Worm (Caenorhabditis elegans): ENCODE results near the gene dgn-1.

- TF ChIP-seq zag-1 (tag; optimal IDR thresholded peaks at IDR 0.05), result no peak
- TF ChIP-seq unc-62 (GFP tag; optimal IDR thresholded peaks at IDR 0.05), result no peak
- TF ChIP-seq nhr-25 (tag; optimal IDR thresholded peaks at IDR 0.05), result no peak
- TF ChIP-seq elt-2 (tag; optimal IDR thresholded peaks at IDR 0.05), result no peak
- TF ChIP-seq fkh-10 (GFP tag; optimal IDR thresholded peaks at IDR 0.05), result no peak
- TF ChIP-seq pha-4 (tag; optimal IDR thresholded peaks at IDR 0.05), result no peak
- no peak for TF ChIP-seq nhr-76 (tag; optimal IDR thresholded peaks at IDR 0.05)
- no peak for TF ChIP-seq lsy-12 (tag; optimal IDR thresholded peaks at IDR 0.05)
- no peak for TF ChIP-seq pqm-1 (tag; optimal IDR thresholded peaks at IDR 0.05)
- no peak for TF ChIP-seq nhr-43 (tag; optimal IDR thresholded peaks at IDR 0.05; ENCODE audit: poor library complexity, severe bottlenecking)
Observed at ce11 chrX:10907418-10907817, 21.4 kb downstream of the dgn-1 start.

All from whole organism, L3 larva.